Worm (Caenorhabditis elegans) whole organism, mixed stage, embryonic: ENCODE data around the gene C41H7.9.

Experiments used
- nhr-237 ChIP-seq: fragments of 150-350 bp; optimal IDR thresholded peaks from 2 replicates; lab custom pipeline; 2014; ENCODE audit warnings: missing biosample characterization, missing genetic modification characterization
- nhr-28 ChIP-seq: fragments of 150-350 bp; optimal IDR thresholded peaks from 2 replicates; lab custom pipeline; 2014; ENCODE audit warnings: missing biosample characterization, missing genetic modification characterization
- snpc-4 ChIP-seq: fragments of 150-350 bp; optimal IDR thresholded peaks from 2 replicates; lab custom pipeline; 2014; ENCODE audit warnings: missing biosample characterization, missing genetic modification characterization
- unc-62 ChIP-seq: fragments of 150-350 bp; optimal IDR thresholded peaks from 2 replicates; lab custom pipeline; 2014; ENCODE audit warnings: missing biosample characterization, missing genetic modification reagents, missing genetic modification characterization
- zip-8 ChIP-seq: fragments of 150-350 bp; optimal IDR thresholded peaks from 2 replicates; lab custom pipeline; 2014; ENCODE audit warnings: missing biosample characterization, missing genetic modification characterization

DNA sequence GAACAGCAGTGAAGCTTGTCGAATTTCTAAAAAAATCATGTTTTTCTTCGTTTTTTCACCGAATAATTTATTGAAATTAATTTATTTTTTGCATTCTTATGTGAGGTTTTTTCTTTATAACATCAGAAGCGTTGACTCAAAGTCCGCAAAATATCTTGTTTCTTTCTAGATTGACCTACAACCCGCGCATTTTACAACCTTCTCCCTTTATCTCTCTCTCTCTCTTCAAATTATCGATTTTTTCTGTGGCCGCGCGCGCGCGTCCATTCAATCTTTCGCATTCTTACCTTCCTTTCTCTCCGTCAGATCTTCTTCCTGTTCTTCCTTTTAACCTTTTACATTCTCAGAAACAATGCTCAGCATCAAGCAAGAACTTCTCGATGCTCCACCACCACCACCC, 6.5 kb downstream of the C41H7.9 start, which contains the start of gene lido-12:
- TF ChIP-seq nhr-237 (tag; lab: Kevin White, UChicago), result no peak
- TF ChIP-seq nhr-28 (tag; lab: Kevin White, UChicago), result no peak
- no peak for TF ChIP-seq snpc-4
- no peak for TF ChIP-seq zip-8
- no peak for TF ChIP-seq unc-62 (GFP tag; lab: Kevin White, UChicago)
